Worm (Caenorhabditis elegans) whole organism, early embryonic: ENCODE measurements around the gene AC3.5.

ENCODE experiments used
- B0310.2 ChIP-seq: sonication (generic microtip); optimal IDR thresholded peaks from 2 replicates; lab custom pipeline; 2016; ENCODE audit warnings: mild to moderate bottlenecking, missing genetic modification characterization, missing compliant biosample characterization
- F13C5.2 ChIP-seq: sonication (generic microtip); optimal IDR thresholded peaks from 2 replicates; lab custom pipeline; 2017; ENCODE audit warnings: mild to moderate bottlenecking, missing genetic modification characterization, inconsistent platforms, missing compliant biosample characterization
- aly-1 ChIP-seq: sonication (generic microtip); optimal IDR thresholded peaks from 2 replicates; lab custom pipeline; 2016; ENCODE audit warnings: missing genetic modification characterization, missing compliant biosample characterization
- ama-1 ChIP-seq: fragments of 150-350 bp; optimal IDR thresholded peaks from 2 replicates; lab custom pipeline; 2014
- ceh-13 ChIP-seq: fragments of 200-800 bp; sonication (Bioruptor generic); optimal IDR thresholded peaks from 2 replicates; lab custom pipeline; 2018; ENCODE audit warnings: mild to moderate bottlenecking, missing genetic modification characterization, missing compliant biosample characterization
- ceh-36 ChIP-seq: sonication (generic microtip); optimal IDR thresholded peaks from 2 replicates; lab custom pipeline; 2016; ENCODE audit warnings: missing genetic modification characterization, inconsistent platforms, missing compliant biosample characterization
- ets-7 ChIP-seq: sonication (generic microtip); optimal IDR thresholded peaks from 2 replicates; lab custom pipeline; 2016; ENCODE audit warnings: missing genotype, missing genetic modification characterization, missing compliant biosample characterization
- flt-1 ChIP-seq: fragments of 200-800 bp; sonication (Bioruptor generic); IDR thresholded peaks from 2 replicates; pipeline ENCODE4 v1.3.6; 2022; ENCODE audit warnings: missing genetic modification characterization, missing compliant biosample characterization
- hmbx-1 ChIP-seq: sonication (generic microtip); optimal IDR thresholded peaks from 2 replicates; lab custom pipeline; 2016; ENCODE audit warnings: mild to moderate bottlenecking, missing genetic modification characterization, missing compliant biosample characterization
- hmg-4 ChIP-seq: fragments of 200-800 bp; sonication (Bioruptor generic); optimal IDR thresholded peaks from 2 replicates; lab custom pipeline; 2018; ENCODE audit warnings: mild to moderate bottlenecking, missing genetic modification characterization, missing compliant biosample characterization
- hnd-1 ChIP-seq: sonication (generic microtip); optimal IDR thresholded peaks from 2 replicates; lab custom pipeline; 2016; ENCODE audit warnings: missing genetic modification characterization, missing compliant biosample characterization
- pes-1 ChIP-seq: fragments of 200-800 bp; sonication (Bioruptor generic); IDR thresholded peaks from 2 replicates; pipeline ENCODE4 v1.3.6; 2022; ENCODE audit warnings: missing genetic modification reagents, missing genetic modification characterization, missing compliant biosample characterization
- scrt-1 ChIP-seq: fragments of 200-800 bp; sonication (Bioruptor generic); IDR thresholded peaks from 2 replicates; pipeline ENCODE4 v1.3.6; 2022; ENCODE audit warnings: missing genetic modification characterization, missing compliant biosample characterization
- sea-1 ChIP-seq: fragments of 200-800 bp; sonication (Bioruptor generic); conservative IDR thresholded peaks from 2 replicates; pipeline ENCODE4 v1.3.6; 2022; ENCODE audit warnings: missing genetic modification characterization, missing compliant biosample characterization
- tbx-11 ChIP-seq: fragments of 200-800 bp; sonication (Bioruptor generic); IDR thresholded peaks from 2 replicates; pipeline ENCODE4 v1.3.6; 2022; ENCODE audit warnings: missing genetic modification characterization, missing compliant biosample characterization
- tbx-37 ChIP-seq: fragments of 200-800 bp; sonication (Bioruptor generic); conservative IDR thresholded peaks from 2 replicates; pipeline ENCODE4 v1.3.6; 2022; ENCODE audit warnings: missing genetic modification reagents, missing genetic modification characterization, missing compliant biosample characterization
- tra-4 ChIP-seq: sonication (generic microtip); optimal IDR thresholded peaks from 2 replicates; lab custom pipeline; 2017; ENCODE audit warnings: missing genetic modification characterization, missing compliant biosample characterization

The AC3.5 gene

ce11 chrV:10402804-10403203 lies 14.5 kb downstream of the AC3.5 start, which contains the start of gene F15H10.8:
TSS of gene F15H10.8 (minus strand) at chrV:10402904.
- TF ChIP-seq F13C5.2 (tag; lab: Kevin White, UChicago): no peak
- no peak for TF ChIP-seq hmg-4 (GFP tag; lab: Kevin White, UChicago)
- TF ChIP-seq tbx-37: no peak
- no peak for TF ChIP-seq ceh-36
- TF ChIP-seq hmbx-1 (tag; lab: Kevin White, UChicago): no peak
- no peak for TF ChIP-seq flt-1
- TF ChIP-seq tbx-11 (GFP tag; lab: Robert Waterston, UW): no peak
- TF ChIP-seq scrt-1: no peak
- no peak for TF ChIP-seq ama-1 (lab: Kevin White, UChicago)
- no peak for TF ChIP-seq aly-1 (tag; lab: Kevin White, UChicago)
- TF ChIP-seq sea-1 (GFP tag; lab: Robert Waterston, UW): no peak
- no peak for TF ChIP-seq hnd-1 (tag; lab: Kevin White, UChicago)
- no peak for TF ChIP-seq B0310.2 (tag; lab: Kevin White, UChicago)

ce11 chrV:10404701-10405100 lies 16.4 kb downstream of the AC3.5 start:
- TF ChIP-seq ama-1 (lab: Kevin White, UChicago): no peak
- no peak for TF ChIP-seq tra-4 (tag; lab: Kevin White, UChicago)
- TF ChIP-seq tbx-37: no peak
- no peak for TF ChIP-seq scrt-1
- TF ChIP-seq hmg-4 (GFP tag; lab: Kevin White, UChicago): no peak
- no peak for TF ChIP-seq ceh-36
- TF ChIP-seq ets-7 (tag; lab: Kevin White, UChicago): no peak
- no peak for TF ChIP-seq hnd-1 (tag; lab: Kevin White, UChicago)
- no peak for TF ChIP-seq B0310.2 (tag; lab: Kevin White, UChicago)
- no peak for TF ChIP-seq ceh-13 (GFP tag; lab: Kevin White, UChicago)

ce11 chrV:10406313-10406712 lies 18.0 kb downstream of the AC3.5 start, which contains the start of gene F15H10.7:
TSS of gene F15H10.7 (minus strand) at chrV:10406413.
- TF ChIP-seq sea-1 (GFP tag; lab: Robert Waterston, UW): no peak
- no peak for TF ChIP-seq ets-7 (tag; lab: Kevin White, UChicago)
- TF ChIP-seq scrt-1: no peak
- TF ChIP-seq ceh-13 (GFP tag; lab: Kevin White, UChicago): no peak
- TF ChIP-seq ama-1 (lab: Kevin White, UChicago): no peak
- no peak for TF ChIP-seq ceh-36
- no peak for TF ChIP-seq tbx-37
- no peak for TF ChIP-seq tra-4 (tag; lab: Kevin White, UChicago)
- TF ChIP-seq hmg-4 (GFP tag; lab: Kevin White, UChicago): no peak
- TF ChIP-seq flt-1: no peak
- TF ChIP-seq tbx-11 (GFP tag; lab: Robert Waterston, UW): no peak
- no peak for TF ChIP-seq hmbx-1 (tag; lab: Kevin White, UChicago)
- TF ChIP-seq pes-1 (GFP tag; lab: Robert Waterston, UW): no peak
- no peak for TF ChIP-seq B0310.2 (tag; lab: Kevin White, UChicago)
- no peak for TF ChIP-seq aly-1 (tag; lab: Kevin White, UChicago)
- no peak for TF ChIP-seq hnd-1 (tag; lab: Kevin White, UChicago)
- TF ChIP-seq F13C5.2 (tag; lab: Kevin White, UChicago): no peak

ce11 chrV:10410030-10410713 lies 21.8 kb downstream of the AC3.5 start, which contains the start of gene F15H10.12:
TSS of gene F15H10.12 (minus strand) at chrV:10410080.
- TF ChIP-seq flt-1 (no peak), pes-1 (GFP tag; lab: Robert Waterston, UW) (no peak), hnd-1 (tag; lab: Kevin White, UChicago) (no peak), scrt-1 (no peak), B0310.2 (tag; lab: Kevin White, UChicago) (no peak), tbx-11 (GFP tag; lab: Robert Waterston, UW) (no peak), aly-1 (tag; lab: Kevin White, UChicago) (no peak), ama-1 (lab: Kevin White, UChicago) (no peak), hmbx-1 (tag; lab: Kevin White, UChicago) (no peak), sea-1 (GFP tag; lab: Robert Waterston, UW) (no peak), hmg-4 (GFP tag; lab: Kevin White, UChicago) (no peak), ceh-13 (GFP tag; lab: Kevin White, UChicago) (no peak), ceh-36 (no peak), F13C5.2 (tag; lab: Kevin White, UChicago) (no peak), ets-7 (tag; lab: Kevin White, UChicago) (no peak), tra-4 (tag; lab: Kevin White, UChicago) (no peak), tbx-37 (no peak)

DNA sequence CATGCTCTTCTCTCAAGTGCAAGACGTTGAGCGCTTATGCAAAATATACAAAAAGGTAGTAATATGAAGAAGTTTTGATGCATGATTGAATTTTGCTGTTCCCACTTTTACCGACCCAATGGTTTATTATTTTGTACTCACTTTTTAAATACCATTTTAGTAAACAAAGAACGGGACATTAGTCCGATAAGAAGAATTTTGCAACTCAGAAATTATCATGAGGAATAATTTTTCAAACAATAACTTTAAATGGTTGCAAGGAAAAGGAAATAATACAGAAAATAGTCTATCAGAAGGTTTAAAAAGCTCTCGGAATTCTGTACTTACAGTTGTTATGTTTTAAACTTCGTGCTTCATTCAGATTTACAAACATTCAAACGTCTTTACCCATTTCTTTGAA lies 26.3 kb downstream of the AC3.5 start, which contains the start of gene F15H10.9:
TSS of gene F15H10.9 (minus strand) at position 101 of the 400 bp plus-strand sequence.
- TF ChIP-seq ceh-36 (no peak), sea-1 (GFP tag; lab: Robert Waterston, UW) (no peak), flt-1 (no peak), pes-1 (GFP tag; lab: Robert Waterston, UW) (no peak)

DNA sequence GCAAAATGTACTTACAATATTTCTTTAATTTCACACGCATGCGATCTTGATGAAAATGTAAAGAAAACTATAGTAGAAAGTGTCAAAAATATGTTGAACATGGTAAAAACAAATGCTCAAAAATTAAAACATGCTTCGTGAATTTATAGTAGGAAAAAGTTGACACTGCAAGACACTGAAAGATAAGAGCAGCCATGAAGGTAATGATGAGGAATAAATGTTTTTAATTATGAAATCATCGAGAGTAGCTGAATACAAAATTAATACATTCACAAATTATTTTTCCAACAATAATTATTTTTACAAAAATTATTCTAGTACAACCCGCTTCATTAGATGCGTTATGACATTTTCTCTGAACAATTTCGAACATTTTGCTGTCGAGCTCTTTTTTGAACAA lies 28.6 kb downstream of the AC3.5 start, which contains the start of gene F15H10.10:
TSS of gene F15H10.10 (minus strand) at position 101 of the 400 bp plus-strand sequence.
- TF ChIP-seq pes-1 (GFP tag; lab: Robert Waterston, UW) (no peak), hmg-4 (GFP tag; lab: Kevin White, UChicago) (no peak), tbx-11 (GFP tag; lab: Robert Waterston, UW) (no peak), aly-1 (tag; lab: Kevin White, UChicago) (no peak), flt-1 (no peak), ama-1 (lab: Kevin White, UChicago) (no peak)

DNA sequence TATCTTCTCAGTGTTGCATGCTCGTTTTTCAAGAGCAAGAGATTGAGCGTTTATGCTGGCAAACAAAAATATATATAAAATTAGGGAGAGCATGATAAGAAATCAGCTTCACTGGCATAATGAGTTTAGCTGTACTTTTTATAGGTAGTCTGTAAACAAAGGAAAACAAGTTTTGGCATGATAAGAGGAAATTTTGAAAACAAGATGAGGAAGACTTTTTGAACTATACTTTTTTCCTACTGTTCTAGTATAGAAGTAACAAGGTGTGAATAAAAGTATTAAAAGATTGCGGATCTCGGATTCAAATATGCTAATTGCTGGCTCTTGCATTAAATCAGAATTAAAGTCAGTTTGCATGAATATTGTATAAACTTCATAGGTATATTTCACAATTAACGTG lies 30.6 kb downstream of the AC3.5 start, which contains the start of gene F15H10.5:
TSS of gene F15H10.5 (minus strand) at position 101 of the 400 bp plus-strand sequence.
- TF ChIP-seq ceh-13 (GFP tag; lab: Kevin White, UChicago) (no peak), flt-1 (no peak), tbx-11 (GFP tag; lab: Robert Waterston, UW) (no peak), ama-1 (lab: Kevin White, UChicago) (no peak), aly-1 (tag; lab: Kevin White, UChicago) (no peak), hmg-4 (GFP tag; lab: Kevin White, UChicago) (no peak), hmbx-1 (tag; lab: Kevin White, UChicago) (no peak), pes-1 (GFP tag; lab: Robert Waterston, UW) (no peak), tra-4 (tag; lab: Kevin White, UChicago) (no peak), hnd-1 (tag; lab: Kevin White, UChicago) (no peak), F13C5.2 (tag; lab: Kevin White, UChicago) (no peak), ceh-36 (no peak), ets-7 (tag; lab: Kevin White, UChicago) (no peak), B0310.2 (tag; lab: Kevin White, UChicago) (no peak), sea-1 (GFP tag; lab: Robert Waterston, UW) (no peak), scrt-1 (no peak), tbx-37 (no peak)
